Worm (Caenorhabditis elegans) whole organism, late embryonic: ENCODE measurements around the gene emg-1.

Experiments
- ahr-1 ChIP-seq: sonication (generic microtip); optimal IDR thresholded peaks from 2 replicates; lab custom pipeline; 2016; ENCODE audit warnings: missing genetic modification characterization, missing compliant biosample characterization
- gmeb-2 ChIP-seq: sonication (generic microtip); optimal IDR thresholded peaks from 2 replicates; lab custom pipeline; 2016; ENCODE audit warnings: missing genetic modification characterization, inconsistent platforms, missing compliant biosample characterization
- hlh-6 ChIP-seq: sonication (generic microtip); optimal IDR thresholded peaks from 2 replicates; lab custom pipeline; 2016; ENCODE audit warnings: missing genotype, missing genetic modification characterization, missing compliant biosample characterization
- ztf-16 ChIP-seq: sonication (generic microtip); optimal IDR thresholded peaks from 2 replicates; lab custom pipeline; 2017; ENCODE audit warnings: missing genetic modification characterization, missing compliant biosample characterization

DNA sequence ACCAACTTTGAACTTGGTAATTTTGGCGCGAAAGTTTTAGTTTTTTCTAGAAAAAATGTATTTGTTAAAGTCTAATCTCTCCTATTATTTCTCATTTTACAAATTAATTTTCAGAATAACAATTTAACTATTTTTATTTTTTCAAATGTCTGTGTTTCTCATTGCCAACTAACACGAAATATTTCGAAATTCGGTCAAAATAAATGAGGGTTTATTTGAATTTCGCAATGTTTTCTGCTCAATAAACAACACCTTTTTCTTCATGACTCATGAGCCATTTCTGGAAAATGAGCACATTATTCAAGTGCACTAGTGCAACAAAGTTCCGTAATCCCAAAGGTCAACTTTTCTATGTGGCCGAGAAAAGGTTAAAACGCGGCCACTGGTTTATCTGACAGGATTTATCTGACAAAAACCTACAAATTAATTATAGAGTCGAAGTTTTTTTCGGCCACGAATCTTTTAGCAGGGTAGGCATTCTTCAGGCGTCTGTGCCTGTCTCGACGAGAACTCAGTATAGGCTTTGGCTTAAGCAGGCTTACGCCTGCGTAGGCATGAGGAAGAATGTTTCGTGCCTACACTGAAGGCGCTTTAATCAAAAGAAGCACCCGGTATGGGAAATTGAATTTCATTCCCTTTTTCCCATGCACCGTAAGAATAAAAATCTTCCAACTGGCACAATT, 10.8 kb upstream of the emg-1 start, which contains the start of gene Y39A1A.27:
- no peak for TF ChIP-seq ahr-1 (tag; lab: Kevin White, UChicago)
- TF ChIP-seq hlh-6 = no peak
- no peak for TF ChIP-seq gmeb-2 (tag; lab: Kevin White, UChicago)
- TF ChIP-seq ztf-16 (tag; lab: Kevin White, UChicago) = no peak
